Comparison of ENCODE assay signal across 5 fruit fly cellular contexts in genomic region chr3L:15826347-15826984, dm6.
TF ChIP-seq lines count a peak whose summit lies in the region.

Gene DCP2, minus strand, starts transcription at chr3L:15826423.
Gene dbo, plus strand, starts transcription at chr3L:15826888.

- TF ChIP-seq CTCF in whole organism, embryonic (GFP tag; optimal IDR thresholded peaks at IDR 0.05; lab: Kevin White, UChicago), result peak; percentile 32

TF ChIP-seq in whole organism, adult, 20 proteins besides CTCF, POLR2A, EP300 and RAD21:
- TF ChIP-seq cnc (optimal IDR thresholded peaks at IDR 0.05; lab: Kevin White, UChicago) (no peak), toe (GFP tag; optimal IDR thresholded peaks at IDR 0.05; lab: Kevin White, UChicago) (no peak), cic (GFP tag; optimal IDR thresholded peaks at IDR 0.05; lab: Kevin White, UChicago) (no peak), tj (GFP tag; optimal IDR thresholded peaks at IDR 0.05; lab: Kevin White, UChicago) (no peak), pad (GFP tag; optimal IDR thresholded peaks at IDR 0.05; lab: Kevin White, UChicago) (peak; percentile 31), bab1 (GFP tag; optimal IDR thresholded peaks at IDR 0.05; lab: Kevin White, UChicago) (peak; percentile 43), CG5204 (GFP tag; optimal IDR thresholded peaks at IDR 0.05; lab: Kevin White, UChicago) (no peak), CG7045 (GFP tag; optimal IDR thresholded peaks at IDR 0.05; lab: Kevin White, UChicago) (peak; percentile 54), CG1620 (GFP tag; optimal IDR thresholded peaks at IDR 0.05; lab: Kevin White, UChicago) (peak; percentile 33), CG33017 (tag; optimal IDR thresholded peaks at IDR 0.05; lab: Kevin White, UChicago) (peak; percentile 71), Clk (GFP tag; optimal IDR thresholded peaks at IDR 0.05; lab: Kevin White, UChicago) (no peak), CG12768 (GFP tag; optimal IDR thresholded peaks at IDR 0.05; lab: Kevin White, UChicago) (peak; percentile 54), ovo (GFP tag; optimal IDR thresholded peaks at IDR 0.05; lab: Kevin White, UChicago) (peak; percentile 59), CG11617 (GFP tag; optimal IDR thresholded peaks at IDR 0.05; lab: Kevin White, UChicago) (no peak), kay (GFP tag; lab: Kevin White, UChicago; ENCODE audit: borderline replicate concordance) (peak; percentile 20), CG7101 (tag; optimal IDR thresholded peaks at IDR 0.05; lab: Kevin White, UChicago) (peak; percentile 67), Crg-1 (GFP tag; optimal IDR thresholded peaks at IDR 0.05; lab: Kevin White, UChicago) (peak; percentile 38), CG14711 (tag; optimal IDR thresholded peaks at IDR 0.05; lab: Kevin White, UChicago) (peak; percentile 33)

TF ChIP-seq in whole organism, embryonic, 481 proteins besides CTCF, POLR2A, EP300 and RAD21 (continues in another document):
- TF ChIP-seq CG4282 (GFP tag; optimal IDR thresholded peaks at IDR 0.05; lab: Kevin White, UChicago) (no peak), shn (GFP tag; optimal IDR thresholded peaks at IDR 0.05; lab: Kevin White, UChicago) (peak; percentile 48), CG8944 (GFP tag; optimal IDR thresholded peaks at IDR 0.05; lab: Kevin White, UChicago) (peak; percentile 27), gcm2 (GFP tag; optimal IDR thresholded peaks at IDR 0.05; lab: Kevin White, UChicago) (no peak), Hmx (GFP tag; optimal IDR thresholded peaks at IDR 0.05; lab: Kevin White, UChicago) (no peak), CG30020 (tag; optimal IDR thresholded peaks at IDR 0.05; lab: Kevin White, UChicago) (peak; percentile 69), CG8388 (GFP tag; optimal IDR thresholded peaks at IDR 0.05; lab: Kevin White, UChicago) (peak; percentile 70), GATAe (GFP tag; conservative IDR thresholded peaks at IDR 0.05; lab: Robert Waterston, UW) (no peak), Asciz (GFP tag; optimal IDR thresholded peaks at IDR 0.05; lab: Kevin White, UChicago) (no peak), CG8478 (optimal IDR thresholded peaks at IDR 0.05; lab: Kevin White, UChicago) (no peak), ase (GFP tag; IDR thresholded peaks at IDR 0.05; lab: Robert Waterston, UW) (peak; percentile 53; the same call in 2 of the 3 replicates), CG1832 (GFP tag; optimal IDR thresholded peaks at IDR 0.05; lab: Kevin White, UChicago) (no peak), br (optimal IDR thresholded peaks at IDR 0.05; lab: Kevin White, UChicago) (no peak), inv (GFP tag; IDR thresholded peaks at IDR 0.05; lab: Robert Waterston, UW; ENCODE audit: partially characterized antibody) (peak; percentile 80), CG6791 (GFP tag; IDR thresholded peaks at IDR 0.05; lab: Robert Waterston, UW; ENCODE audit: partially characterized antibody) (peak; percentile 82), CG11560 (tag; IDR thresholded peaks at IDR 0.05; lab: Robert Waterston, UW) (no peak), Opbp (GFP tag; IDR thresholded peaks at IDR 0.05; lab: Robert Waterston, UW; ENCODE audit: partially characterized antibody) (peak; percentile 90), Mrtf (GFP tag; IDR thresholded peaks at IDR 0.05; lab: Robert Waterston, UW) (peak; percentile 63; the same call in 2 of the 3 replicates)

TF ChIP-seq in whole organism, prepupa, 60 proteins besides CTCF, POLR2A, EP300 and RAD21 (continues in another document):
- TF ChIP-seq CG10669 (GFP tag; optimal IDR thresholded peaks at IDR 0.05; lab: Kevin White, UChicago) (peak; percentile 26), svp (GFP tag; lab: Kevin White, UChicago) (no peak), pdm3 (GFP tag; optimal IDR thresholded peaks at IDR 0.05; lab: Kevin White, UChicago) (peak; percentile 78), CG3032 (tag; optimal IDR thresholded peaks at IDR 0.05; lab: Kevin White, UChicago) (peak; percentile 70), ss (GFP tag; optimal IDR thresholded peaks at IDR 0.05; lab: Kevin White, UChicago) (peak in 1 of 2 experiments; percentile 28), Sox102F (GFP tag; optimal IDR thresholded peaks at IDR 0.05; lab: Kevin White, UChicago) (peak; percentile 47), CG6808 (GFP tag; optimal IDR thresholded peaks at IDR 0.05; lab: Kevin White, UChicago) (no peak), Blimp-1 (GFP tag; optimal IDR thresholded peaks at IDR 0.05; lab: Kevin White, UChicago) (no peak), CG8632 (GFP tag; optimal IDR thresholded peaks at IDR 0.05; lab: Kevin White, UChicago) (peak; percentile 63), acj6 (GFP tag; optimal IDR thresholded peaks at IDR 0.05; lab: Kevin White, UChicago) (peak; percentile 64), CG16779 (tag; optimal IDR thresholded peaks at IDR 0.05; lab: Kevin White, UChicago) (no peak), Gug (GFP tag; IDR thresholded peaks at IDR 0.05; lab: Robert Waterston, UW) (peak; percentile 42; the same call in 1 of the 2 replicates), CG11762 (GFP tag; optimal IDR thresholded peaks at IDR 0.05; lab: Kevin White, UChicago; ENCODE audit: insufficient read depth) (no peak), CG6163 (GFP tag; IDR thresholded peaks at IDR 0.05; lab: Robert Waterston, UW) (no peak), Hr38 (GFP tag; optimal IDR thresholded peaks at IDR 0.05; lab: Kevin White, UChicago) (no peak), topi (GFP tag; optimal IDR thresholded peaks at IDR 0.05; lab: Kevin White, UChicago) (peak; percentile 46), dac (GFP tag; optimal IDR thresholded peaks at IDR 0.05; lab: Kevin White, UChicago) (no peak), Ets96B (tag; optimal IDR thresholded peaks at IDR 0.05; lab: Kevin White, UChicago) (peak; percentile 50), Smox (GFP tag; optimal IDR thresholded peaks at IDR 0.05; lab: Kevin White, UChicago) (no peak), CG10631 (GFP tag; optimal IDR thresholded peaks at IDR 0.05; lab: Kevin White, UChicago) (peak; percentile 73)

TF ChIP-seq in whole organism, pupa, 21 proteins besides CTCF, POLR2A, EP300 and RAD21:
- TF ChIP-seq rn (GFP tag; IDR thresholded peaks at IDR 0.05; lab: Robert Waterston, UW), result peak; percentile 42; the same call in 1 of the 2 replicates
- TF ChIP-seq CG32121 (GFP tag; IDR thresholded peaks at IDR 0.05; lab: Robert Waterston, UW), result peak; percentile 65
- TF ChIP-seq Ets98B (GFP tag; IDR thresholded peaks at IDR 0.05; lab: Robert Waterston, UW), result peak; percentile 69
- TF ChIP-seq CG17806 (tag; optimal IDR thresholded peaks at IDR 0.05; lab: Kevin White, UChicago), result peak; percentile 22
- no peak for TF ChIP-seq CG8159 (tag; optimal IDR thresholded peaks at IDR 0.05; lab: Kevin White, UChicago)
- TF ChIP-seq Pif1A (GFP tag; optimal IDR thresholded peaks at IDR 0.05; lab: Kevin White, UChicago), result peak; percentile 21
- TF ChIP-seq CG13204 (GFP tag; optimal IDR thresholded peaks at IDR 0.05; lab: Kevin White, UChicago), result no peak
- TF ChIP-seq CG14655 (GFP tag; optimal IDR thresholded peaks at IDR 0.05; lab: Kevin White, UChicago), result peak; percentile 62
- peak; percentile 80 for TF ChIP-seq CG4496 (GFP tag; IDR thresholded peaks at IDR 0.05; lab: Robert Waterston, UW)
- no peak for TF ChIP-seq fd96Ca (GFP tag; IDR thresholded peaks at IDR 0.05; lab: Robert Waterston, UW)
- peak; percentile 49 for TF ChIP-seq CG9948 (tag; optimal IDR thresholded peaks at IDR 0.05; lab: Kevin White, UChicago)
- no peak for TF ChIP-seq Pif1B (GFP tag; optimal IDR thresholded peaks at IDR 0.05; lab: Kevin White, UChicago)
- TF ChIP-seq D1 (tag; optimal IDR thresholded peaks at IDR 0.05; lab: Kevin White, UChicago), result no peak
- peak; percentile 49 for TF ChIP-seq CG8301 (tag; optimal IDR thresholded peaks at IDR 0.05; lab: Kevin White, UChicago)
- no peak for TF ChIP-seq CG10348 (GFP tag; IDR thresholded peaks at IDR 0.05; lab: Robert Waterston, UW)
- no peak for TF ChIP-seq EcR (GFP tag; optimal IDR thresholded peaks at IDR 0.05; lab: Kevin White, UChicago)
- no peak for TF ChIP-seq gl (tag; optimal IDR thresholded peaks at IDR 0.05; lab: Kevin White, UChicago)
- peak; percentile 63 for TF ChIP-seq CG12605 (GFP tag; IDR thresholded peaks at IDR 0.05; lab: Robert Waterston, UW)
- peak; percentile 56 for TF ChIP-seq CG15710 (tag; optimal IDR thresholded peaks at IDR 0.05; lab: Kevin White, UChicago)
- TF ChIP-seq Snoo (tag; optimal IDR thresholded peaks at IDR 0.05; lab: Kevin White, UChicago), result peak; percentile 40
- TF ChIP-seq CG34367 (tag; optimal IDR thresholded peaks at IDR 0.05; lab: Kevin White, UChicago), result no peak

TF ChIP-seq in whole organism, wandering third instar larva, 38 proteins besides CTCF, POLR2A, EP300 and RAD21 (continues in another document):
- peak; percentile 78 for TF ChIP-seq HLH106 (tag; optimal IDR thresholded peaks at IDR 0.05; lab: Kevin White, UChicago)
- TF ChIP-seq Dfd (GFP tag; optimal IDR thresholded peaks at IDR 0.05; lab: Kevin White, UChicago), result no peak
- no peak for TF ChIP-seq sv (GFP tag; optimal IDR thresholded peaks at IDR 0.05; lab: Kevin White, UChicago)
- TF ChIP-seq CG32264 (GFP tag; optimal IDR thresholded peaks at IDR 0.05; lab: Kevin White, UChicago), result no peak
- TF ChIP-seq psq (GFP tag; optimal IDR thresholded peaks at IDR 0.05; lab: Kevin White, UChicago), result no peak
- peak; percentile 63 for TF ChIP-seq woc (GFP tag; optimal IDR thresholded peaks at IDR 0.05; lab: Kevin White, UChicago)
- TF ChIP-seq sage (GFP tag; optimal IDR thresholded peaks at IDR 0.05; lab: Kevin White, UChicago), result no peak
- no peak for TF ChIP-seq usp (GFP tag; optimal IDR thresholded peaks at IDR 0.05; lab: Kevin White, UChicago)
- peak; percentile 48 for TF ChIP-seq Hnf4 (GFP tag; optimal IDR thresholded peaks at IDR 0.05; lab: Kevin White, UChicago)
- TF ChIP-seq fru (GFP tag; optimal IDR thresholded peaks at IDR 0.05; lab: Kevin White, UChicago), result peak; percentile 43
- TF ChIP-seq N (GFP tag; optimal IDR thresholded peaks at IDR 0.05; lab: Kevin White, UChicago), result no peak
- no peak for TF ChIP-seq CrebA (GFP tag; optimal IDR thresholded peaks at IDR 0.05; lab: Kevin White, UChicago; ENCODE audit: borderline replicate concordance)
- TF ChIP-seq Rel (GFP tag; optimal IDR thresholded peaks at IDR 0.05; lab: Kevin White, UChicago), result no peak
- no peak for TF ChIP-seq Rel (tag; optimal IDR thresholded peaks at IDR 0.05; lab: Kevin White, UChicago)
- no peak for TF ChIP-seq br (GFP tag; optimal IDR thresholded peaks at IDR 0.05; lab: Kevin White, UChicago)
- TF ChIP-seq Sp1 (GFP tag; optimal IDR thresholded peaks at IDR 0.05; lab: Kevin White, UChicago), result peak; percentile 38
- TF ChIP-seq CG9705 (GFP tag; optimal IDR thresholded peaks at IDR 0.05; lab: Kevin White, UChicago), result peak; percentile 49
- peak; percentile 74 for TF ChIP-seq brk (GFP tag; optimal IDR thresholded peaks at IDR 0.05; lab: Kevin White, UChicago)
- no peak for TF ChIP-seq Jra (GFP tag; optimal IDR thresholded peaks at IDR 0.05; lab: Kevin White, UChicago)
- peak; percentile 12 for TF ChIP-seq Myc (optimal IDR thresholded peaks at IDR 0.05; lab: Kevin White, UChicago)
- TF ChIP-seq lola (GFP tag; optimal IDR thresholded peaks at IDR 0.05; lab: Kevin White, UChicago), result no peak
- no peak for TF ChIP-seq GATAd (GFP tag; optimal IDR thresholded peaks at IDR 0.05; lab: Kevin White, UChicago)
- no peak for TF ChIP-seq Hr78 (GFP tag; optimal IDR thresholded peaks at IDR 0.05; lab: Kevin White, UChicago)
- TF ChIP-seq Mio (GFP tag; optimal IDR thresholded peaks at IDR 0.05; lab: Kevin White, UChicago), result no peak
- peak; percentile 1 for TF ChIP-seq OdsH (GFP tag; optimal IDR thresholded peaks at IDR 0.05; lab: Kevin White, UChicago)
